Worm (Caenorhabditis elegans) whole organism, early embryonic: ENCODE results near the gene srj-4.
"Not testable (repeated sequence)": the region's sequence is repeated elsewhere in the genome, so short reads cannot be mapped to it uniquely, and the experiment has no call there.

Experiments used
- B0310.2 ChIP-seq: sonication (generic microtip); optimal IDR thresholded peaks from 2 replicates; lab custom pipeline; 2016; ENCODE audit warnings: mild to moderate bottlenecking, missing genetic modification characterization, missing compliant biosample characterization
- F13C5.2 ChIP-seq: sonication (generic microtip); optimal IDR thresholded peaks from 2 replicates; lab custom pipeline; 2017; ENCODE audit warnings: mild to moderate bottlenecking, missing genetic modification characterization, inconsistent platforms, missing compliant biosample characterization
- aly-1 ChIP-seq: sonication (generic microtip); optimal IDR thresholded peaks from 2 replicates; lab custom pipeline; 2016; ENCODE audit warnings: missing genetic modification characterization, missing compliant biosample characterization
- ama-1 ChIP-seq: fragments of 150-350 bp; optimal IDR thresholded peaks from 2 replicates; lab custom pipeline; 2014
- ceh-13 ChIP-seq: fragments of 200-800 bp; sonication (Bioruptor generic); optimal IDR thresholded peaks from 2 replicates; lab custom pipeline; 2018; ENCODE audit warnings: mild to moderate bottlenecking, missing genetic modification characterization, missing compliant biosample characterization
- ceh-36 ChIP-seq: sonication (generic microtip); optimal IDR thresholded peaks from 2 replicates; lab custom pipeline; 2016; ENCODE audit warnings: missing genetic modification characterization, inconsistent platforms, missing compliant biosample characterization
- flt-1 ChIP-seq: fragments of 200-800 bp; sonication (Bioruptor generic); IDR thresholded peaks from 2 replicates; pipeline ENCODE4 v1.3.6; 2022; ENCODE audit warnings: missing genetic modification characterization, missing compliant biosample characterization
- hmbx-1 ChIP-seq: sonication (generic microtip); optimal IDR thresholded peaks from 2 replicates; lab custom pipeline; 2016; ENCODE audit warnings: mild to moderate bottlenecking, missing genetic modification characterization, missing compliant biosample characterization
- hmg-4 ChIP-seq: fragments of 200-800 bp; sonication (Bioruptor generic); optimal IDR thresholded peaks from 2 replicates; lab custom pipeline; 2018; ENCODE audit warnings: mild to moderate bottlenecking, missing genetic modification characterization, missing compliant biosample characterization
- pes-1 ChIP-seq: fragments of 200-800 bp; sonication (Bioruptor generic); IDR thresholded peaks from 2 replicates; pipeline ENCODE4 v1.3.6; 2022; ENCODE audit warnings: missing genetic modification reagents, missing genetic modification characterization, missing compliant biosample characterization
- scrt-1 ChIP-seq: fragments of 200-800 bp; sonication (Bioruptor generic); IDR thresholded peaks from 2 replicates; pipeline ENCODE4 v1.3.6; 2022; ENCODE audit warnings: missing genetic modification characterization, missing compliant biosample characterization
- sea-1 ChIP-seq: fragments of 200-800 bp; sonication (Bioruptor generic); conservative IDR thresholded peaks from 2 replicates; pipeline ENCODE4 v1.3.6; 2022; ENCODE audit warnings: missing genetic modification characterization, missing compliant biosample characterization
- tbx-11 ChIP-seq: fragments of 200-800 bp; sonication (Bioruptor generic); IDR thresholded peaks from 2 replicates; pipeline ENCODE4 v1.3.6; 2022; ENCODE audit warnings: missing genetic modification characterization, missing compliant biosample characterization
- tra-4 ChIP-seq: sonication (generic microtip); optimal IDR thresholded peaks from 2 replicates; lab custom pipeline; 2017; ENCODE audit warnings: missing genetic modification characterization, missing compliant biosample characterization

DNA sequence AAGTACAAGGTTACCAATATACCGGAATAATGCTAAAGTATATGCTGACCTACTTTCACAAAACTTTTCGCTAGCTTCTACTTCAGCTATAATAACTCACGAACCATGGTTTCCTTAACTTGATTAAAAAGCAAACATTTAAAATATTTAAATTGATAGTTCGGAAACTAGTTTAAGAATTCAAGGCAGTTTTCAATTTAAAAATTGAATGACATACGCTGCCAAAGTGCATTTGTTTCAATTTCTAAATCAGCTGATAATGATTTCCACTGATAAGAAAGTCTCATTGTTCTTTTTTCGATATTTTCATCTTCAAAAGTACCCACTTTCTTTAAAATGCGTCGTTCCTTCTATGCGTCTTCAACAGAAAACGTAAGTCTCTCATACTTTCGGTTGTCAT, 31.8 kb upstream of the srj-4 start, which contains the start of gene enpp-1:
- not testable (repeated sequence) for TF ChIP-seq ama-1 (lab: Kevin White, UChicago); ceh-13 (GFP tag; lab: Kevin White, UChicago); sea-1 (GFP tag; lab: Robert Waterston, UW); ceh-36; pes-1; B0310.2 (tag; lab: Kevin White, UChicago); aly-1; hmbx-1 (tag; lab: Kevin White, UChicago); hmg-4 (GFP tag; lab: Kevin White, UChicago); scrt-1 (GFP tag; lab: Robert Waterston, UW); tbx-11; F13C5.2 (tag; lab: Kevin White, UChicago); tra-4; flt-1 (GFP tag; lab: Robert Waterston, UW)
